Fruit fly (Drosophila melanogaster) whole organism, embryonic: ENCODE data around the gene CG12253.
A peak's percentile ranks its signal among the peaks of the same experiment; 100 is the strongest.

Experiments used
- Abd-B ChIP-seq: fragments of 200-800 bp; sonication (Bioruptor generic); optimal IDR thresholded peaks from 2 replicates; lab custom pipeline; 2018; ENCODE audit warnings: missing biosample characterization, mild to moderate bottlenecking, missing genetic modification characterization, moderate library complexity
- Aef1 ChIP-seq: fragments of 200-800 bp; sonication (Bioruptor generic); IDR thresholded peaks from 3 replicates; pipeline ENCODE4 v1.3.6; 2022; ENCODE audit warnings: missing biosample characterization, missing genetic modification characterization
- Atf3 ChIP-seq: fragments of 200-800 bp; sonication (Bioruptor generic); optimal IDR thresholded peaks from 3 replicates; lab custom pipeline; 2016; ENCODE audit warnings: missing biosample characterization, missing genetic modification characterization
- Atf6 ChIP-seq: fragments of 200-800 bp; sonication (Bioruptor generic); IDR thresholded peaks from 2 replicates; pipeline ENCODE4 v1.3.6; 2022; ENCODE audit warnings: missing biosample characterization, missing genetic modification characterization
- B-H1 ChIP-seq: fragments of 200-800 bp; sonication (Bioruptor generic); IDR thresholded peaks from 3 replicates; pipeline ENCODE4 v1.3.6; 2022; ENCODE audit warnings: missing biosample characterization, missing genetic modification characterization
- B-H2 ChIP-seq: fragments of 200-800 bp; sonication (Bioruptor generic); optimal IDR thresholded peaks from 2 replicates; lab custom pipeline; 2018; ENCODE audit warnings: missing biosample characterization, mild to moderate bottlenecking, missing genetic modification characterization
- CG10565 ChIP-seq: fragments of 200-800 bp; sonication (Bioruptor generic); optimal IDR thresholded peaks from 3 replicates; lab custom pipeline; 2016; ENCODE audit warnings: missing biosample characterization, mild to moderate bottlenecking, missing genetic modification characterization
- CG12071 ChIP-seq: fragments of 200-800 bp; sonication (Bioruptor generic); optimal IDR thresholded peaks from 3 replicates; lab custom pipeline; 2018; ENCODE audit warnings: missing biosample characterization, mild to moderate bottlenecking, missing genetic modification characterization
- CG12104 ChIP-seq: fragments of 200-800 bp; sonication (Bioruptor generic); optimal IDR thresholded peaks from 3 replicates; lab custom pipeline; 2016; ENCODE audit warnings: missing biosample characterization, missing genetic modification characterization
- CG1233 ChIP-seq: fragments of 200-800 bp; sonication (Bioruptor generic); optimal IDR thresholded peaks from 4 replicates; lab custom pipeline; 2018; ENCODE audit warnings: missing biosample characterization, mild to moderate bottlenecking, missing genetic modification characterization
- CG13775 ChIP-seq: fragments of 200-800 bp; sonication (Bioruptor generic); optimal IDR thresholded peaks from 3 replicates; lab custom pipeline; 2017; ENCODE audit warnings: missing biosample characterization, mild to moderate bottlenecking, missing genetic modification characterization
- CG15073 ChIP-seq: fragments of 200-800 bp; sonication (Bioruptor generic); optimal IDR thresholded peaks from 2 replicates; lab custom pipeline; 2016; ENCODE audit warnings: missing biosample characterization, missing genetic modification characterization
- CG15269 ChIP-seq: fragments of 200-800 bp; sonication (Bioruptor generic); optimal IDR thresholded peaks from 2 replicates; lab custom pipeline; 2018; ENCODE audit warnings: missing biosample characterization, mild to moderate bottlenecking, missing genetic modification characterization, moderate library complexity
- CG17186 ChIP-seq: fragments of 200-800 bp; sonication (Bioruptor generic); optimal IDR thresholded peaks from 3 replicates; lab custom pipeline; 2017; ENCODE audit warnings: missing biosample characterization, missing genetic modification reagents, missing genetic modification characterization
- CG17612 ChIP-seq: fragments of 200-800 bp; sonication (Bioruptor generic); IDR thresholded peaks from 2 replicates; pipeline ENCODE4 v1.3.6; 2022; ENCODE audit warnings: missing biosample characterization, missing genetic modification characterization
- CG2116 ChIP-seq: fragments of 200-800 bp; sonication (Bioruptor generic); optimal IDR thresholded peaks from 3 replicates; lab custom pipeline; 2018; ENCODE audit warnings: missing biosample characterization, mild to moderate bottlenecking, missing genetic modification characterization
- CG30020 ChIP-seq: fragments of 200-800 bp; optimal IDR thresholded peaks from 2 replicates; lab custom pipeline; 2019; ENCODE audit warnings: missing biosample characterization, mild to moderate bottlenecking, missing genetic modification characterization, moderate library complexity
- CG31388 ChIP-seq: fragments of 200-800 bp; sonication (Bioruptor generic); optimal IDR thresholded peaks from 2 replicates; lab custom pipeline; 2016; ENCODE audit warnings: missing biosample characterization, missing genetic modification characterization
- CG31441 ChIP-seq: fragments of 200-800 bp; sonication (Bioruptor generic); IDR thresholded peaks from 2 replicates; pipeline ENCODE4 v1.3.6; 2022; ENCODE audit warnings: missing biosample characterization, missing genetic modification characterization
- CG32532 ChIP-seq: fragments of 200-800 bp; sonication (Bioruptor generic); IDR thresholded peaks from 2 replicates; pipeline ENCODE4 v1.3.6; 2022; ENCODE audit warnings: missing biosample characterization, missing genetic modification characterization
- CG3407 ChIP-seq: fragments of 200-800 bp; sonication (Bioruptor generic); optimal IDR thresholded peaks from 2 replicates; lab custom pipeline; 2018; ENCODE audit warnings: missing biosample characterization, mild to moderate bottlenecking, missing genetic modification characterization
- CG4328 ChIP-seq: fragments of 200-800 bp; sonication (Bioruptor generic); optimal IDR thresholded peaks from 3 replicates; lab custom pipeline; 2017; ENCODE audit warnings: missing biosample characterization, missing genetic modification reagents, missing genetic modification characterization
- CG7928 ChIP-seq: fragments of 200-800 bp; sonication (Bioruptor generic); optimal IDR thresholded peaks from 2 replicates; lab custom pipeline; 2017; ENCODE audit warnings: missing biosample characterization, mild to moderate bottlenecking, missing genetic modification characterization
- CG8388 ChIP-seq: fragments of 200-800 bp; sonication (Bioruptor generic); optimal IDR thresholded peaks from 2 replicates; lab custom pipeline; 2019; ENCODE audit warnings: missing biosample characterization, mild to moderate bottlenecking, missing genetic modification characterization, moderate library complexity
- CG8944 ChIP-seq: fragments of 200-800 bp; sonication (Bioruptor generic); optimal IDR thresholded peaks from 3 replicates; lab custom pipeline; 2016; ENCODE audit warnings: missing biosample characterization, missing genetic modification characterization
- Dek ChIP-seq: fragments of 200-800 bp; sonication (Bioruptor generic); optimal IDR thresholded peaks from 3 replicates; lab custom pipeline; 2019; ENCODE audit warnings: missing biosample characterization, mild to moderate bottlenecking, missing genetic modification characterization, moderate library complexity
- Drgx ChIP-seq: fragments of 200-800 bp; sonication (Bioruptor generic); IDR thresholded peaks from 2 replicates; pipeline ENCODE4 v1.3.6; 2022; ENCODE audit warnings: missing biosample characterization, missing genetic modification characterization
- E2f2 ChIP-seq: fragments of 200-800 bp; sonication (Bioruptor generic); IDR thresholded peaks from 2 replicates; pipeline ENCODE4 v1.3.6; 2022; ENCODE audit warnings: missing biosample characterization, missing genetic modification characterization
- Fer2 ChIP-seq: fragments of 200-800 bp; sonication (Bioruptor generic); optimal IDR thresholded peaks from 2 replicates; lab custom pipeline; 2018; ENCODE audit warnings: missing biosample characterization, mild to moderate bottlenecking, missing genetic modification characterization, moderate library complexity
- Hey ChIP-seq: fragments of 200-800 bp; sonication (Bioruptor generic); optimal IDR thresholded peaks from 3 replicates; lab custom pipeline; 2018; ENCODE audit warnings: missing biosample characterization, mild to moderate bottlenecking, missing genetic modification characterization
- HmgD ChIP-seq: fragments of 200-800 bp; sonication (Bioruptor generic); optimal IDR thresholded peaks from 3 replicates; lab custom pipeline; 2016; ENCODE audit warnings: missing biosample characterization, missing genetic modification characterization
- MTF-1 ChIP-seq: fragments of 200-800 bp; sonication (Bioruptor generic); optimal IDR thresholded peaks from 2 replicates; lab custom pipeline; 2018; ENCODE audit warnings: missing biosample characterization, mild to moderate bottlenecking, missing genetic modification characterization, borderline replicate concordance
- NK7.1 ChIP-seq: fragments of 200-800 bp; sonication (Bioruptor generic); optimal IDR thresholded peaks from 3 replicates; lab custom pipeline; 2016; ENCODE audit warnings: missing biosample characterization, missing genetic modification characterization
- Nf-YA ChIP-seq: fragments of 200-800 bp; sonication (Bioruptor generic); IDR thresholded peaks from 2 replicates; pipeline ENCODE4 v1.3.6; 2022; ENCODE audit warnings: missing biosample characterization, missing genetic modification characterization
- Pdp1 ChIP-seq, 2 experiments: fragments of 200-800 bp; sonication (Bioruptor generic); optimal IDR thresholded peaks; 3 replicates each; lab custom pipeline; 2016; ENCODE audit warnings: missing biosample characterization in 2 of 2, missing genetic modification characterization in 2 of 2, mild to moderate bottlenecking in 1 of 2, moderate library complexity in 1 of 2
- Sox102F ChIP-seq: fragments of 200-800 bp; sonication (Bioruptor generic); optimal IDR thresholded peaks from 2 replicates; lab custom pipeline; 2018; ENCODE audit warnings: missing biosample characterization, mild to moderate bottlenecking, missing genetic modification characterization, moderate library complexity
- YL-1 ChIP-seq: fragments of 200-800 bp; sonication (Bioruptor generic); optimal IDR thresholded peaks from 3 replicates; lab custom pipeline; 2017; ENCODE audit warnings: missing biosample characterization, mild to moderate bottlenecking, missing genetic modification characterization
- bab2 ChIP-seq: fragments of 200-800 bp; sonication (Bioruptor generic); optimal IDR thresholded peaks from 2 replicates; lab custom pipeline; 2016; ENCODE audit warnings: missing biosample characterization, missing genetic modification characterization
- en ChIP-seq: fragments of 200-800 bp; sonication (Bioruptor generic); optimal IDR thresholded peaks from 2 replicates; lab custom pipeline; 2016; ENCODE audit warnings: missing biosample characterization, missing genetic modification characterization
- grau ChIP-seq: fragments of 200-800 bp; optimal IDR thresholded peaks from 3 replicates; lab custom pipeline; 2019; ENCODE audit warnings: missing biosample characterization, mild to moderate bottlenecking, missing genetic modification characterization, moderate library complexity
- hkb ChIP-seq, 2 experiments: fragments of 200-800 bp in 1 of 2; fragments of >200 bp in 1 of 2; sonication (Bioruptor generic) in 1 of 2; IDR thresholded peaks in 1 of 2; optimal IDR thresholded peaks in 1 of 2; 2 replicates each; pipeline versions ENCODE4 v1.3.6 to Lab custom; 2017 to 2022; ENCODE audit warnings: missing biosample characterization in 1 of 2, missing genetic modification characterization in 1 of 2
- mld ChIP-seq: fragments of 200-800 bp; sonication (Bioruptor generic); IDR thresholded peaks from 3 replicates; pipeline ENCODE4 v1.3.6; 2022; ENCODE audit warnings: missing biosample characterization, missing genetic modification characterization; ENCODE audit not compliant: partially characterized antibody
- prd ChIP-seq, 3 experiments: fragments of >200 bp in 2 of 3; fragments of 200-800 bp in 1 of 3; sonication (Bioruptor generic) in 1 of 3; optimal IDR thresholded peaks in 2 of 3; IDR thresholded peaks in 1 of 3; 2 replicates in 2 of 3; 3 replicates in 1 of 3; pipeline versions ENCODE4 v1.3.6 to Lab custom; 2017 to 2022; ENCODE audit warnings: missing biosample characterization in 1 of 3, missing genetic modification characterization in 1 of 3
- pros ChIP-seq: fragments of 200-800 bp; sonication (Bioruptor generic); optimal IDR thresholded peaks from 3 replicates; lab custom pipeline; 2019; ENCODE audit warnings: missing biosample characterization, mild to moderate bottlenecking, missing genetic modification characterization, moderate library complexity
- pum ChIP-seq: fragments of 200-800 bp; sonication (Bioruptor generic); optimal IDR thresholded peaks from 2 replicates; lab custom pipeline; 2016; ENCODE audit warnings: missing biosample characterization, missing genetic modification characterization
- schlank ChIP-seq: fragments of 200-800 bp; sonication (Bioruptor generic); optimal IDR thresholded peaks from 2 replicates; lab custom pipeline; 2018; ENCODE audit warnings: missing biosample characterization, mild to moderate bottlenecking, missing genetic modification characterization
- sd ChIP-seq: fragments of 200-800 bp; sonication (Bioruptor generic); optimal IDR thresholded peaks from 3 replicates; lab custom pipeline; 2018; ENCODE audit warnings: missing biosample characterization, mild to moderate bottlenecking, missing genetic modification characterization, moderate library complexity
- wdn ChIP-seq: fragments of 200-800 bp; sonication (Bioruptor generic); IDR thresholded peaks from 2 replicates; pipeline ENCODE4 v1.3.6; 2022; ENCODE audit warnings: missing biosample characterization, missing genetic modification characterization

Gene CG12253

dm6 chr2L:11003925-11004673, 16.5 kb downstream of the CG12253 start, which contains the start of gene RpL9 (continued):
- TF ChIP-seq pum (GFP tag; lab: Kevin White, UChicago) (peak; percentile 20), prd (optimal IDR thresholded peaks at IDR 0.05; lab: Kevin White, UChicago) (no peak), prd (GFP tag; IDR thresholded peaks at IDR 0.05; lab: Robert Waterston, UW) (no peak), CG31388 (GFP tag; lab: Kevin White, UChicago) (no peak), schlank (peak; percentile 79), CG31441 (no peak; the same call in none of the 2 replicates), pros (GFP tag; lab: Kevin White, UChicago) (no peak), MTF-1 (GFP tag; lab: Kevin White, UChicago) (peak; percentile 92), B-H1 (GFP tag; lab: Robert Waterston, UW) (peak; percentile 23; the same call in 1 of the 3 replicates), sd (no peak), CG4328 (GFP tag; lab: Kevin White, UChicago) (peak; percentile 83), CG2116 (GFP tag; lab: Kevin White, UChicago) (peak; percentile 69), Drgx (no peak), CG12104 (GFP tag; lab: Kevin White, UChicago) (peak; percentile 68), CG15269 (no peak), en (peak; percentile 68), CG15073 (GFP tag; lab: Kevin White, UChicago) (no peak), Atf6 (peak; percentile 73), Hey (tag; lab: Kevin White, UChicago) (no peak), wdn (GFP tag; lab: Robert Waterston, UW) (no peak; the same call in 1 of the 2 replicates), NK7.1 (peak; percentile 76), CG10565 (GFP tag; lab: Kevin White, UChicago) (no peak), grau (tag; lab: Kevin White, UChicago) (no peak), B-H2 (GFP tag; lab: Kevin White, UChicago) (peak; percentile 81), CG30020 (tag; lab: Kevin White, UChicago) (peak; percentile 17), CG1233 (GFP tag; lab: Kevin White, UChicago) (peak; percentile 83), Sox102F (GFP tag; lab: Kevin White, UChicago) (no peak), Fer2 (tag; lab: Kevin White, UChicago) (peak; percentile 48), YL-1 (GFP tag; lab: Kevin White, UChicago) (peak; percentile 96), CG12071 (GFP tag; lab: Kevin White, UChicago) (no peak), Nf-YA (peak; percentile 49; the same call in 1 of the 2 replicates), CG17186 (GFP tag; lab: Kevin White, UChicago) (peak; percentile 99), Abd-B (GFP tag; lab: Kevin White, UChicago) (no peak), CG7928 (GFP tag; lab: Kevin White, UChicago) (peak; percentile 15), mld (GFP tag; lab: Robert Waterston, UW) (no peak), E2f2 (GFP tag; lab: Robert Waterston, UW) (no peak; the same call in none of the 2 replicates), bab2 (GFP tag; lab: Kevin White, UChicago) (peak; percentile 16), CG17612 (no peak), CG32532 (peak; percentile 75), HmgD (no peak), Dek (no peak), CG3407 (GFP tag; lab: Kevin White, UChicago) (no peak), Aef1 (GFP tag; lab: Robert Waterston, UW) (no peak), CG13775 (peak; percentile 78), Pdp1 (GFP tag; optimal IDR thresholded peaks at IDR 0.05; lab: Kevin White, UChicago) (peak; percentile 53 to 56), CG8944 (peak; percentile 18), CG8388 (GFP tag; lab: Kevin White, UChicago) (peak; percentile 65), hkb (optimal IDR thresholded peaks at IDR 0.05; lab: Kevin White, UChicago) (no peak), hkb (GFP tag; IDR thresholded peaks at IDR 0.05; lab: Robert Waterston, UW) (peak; percentile 83), Atf3 (peak; percentile 15)
